Worm (Caenorhabditis elegans): ENCODE measurements around the gene nmr-2.
"Not testable (repeated sequence)": the region's sequence is repeated elsewhere in the genome, so short reads cannot be mapped to it uniquely, and the experiment has no call there.

nmr-2 gene

DNA sequence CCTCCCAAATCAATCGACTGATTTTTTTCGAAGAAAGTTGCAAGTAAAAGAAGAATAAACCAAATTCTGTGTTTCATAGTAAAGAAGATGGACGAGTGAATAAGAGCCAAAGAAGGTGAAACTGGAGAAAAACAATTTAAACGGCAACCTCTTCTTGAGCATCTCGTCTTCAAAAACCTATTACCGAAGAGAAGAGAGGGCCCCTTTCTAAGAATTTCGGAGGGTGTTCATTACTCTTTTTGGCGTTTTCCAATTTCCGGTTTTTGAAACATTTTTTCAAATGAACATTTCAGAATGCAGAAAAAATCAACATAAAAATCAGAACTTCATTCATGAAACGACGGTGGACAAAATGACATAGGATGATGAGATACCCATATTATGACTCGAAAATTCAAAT is at the start of gene nmr-2:
Gene nmr-2, minus strand, starts transcription at position 101 of the 400 bp plus-strand sequence.
- no peak for TF ChIP-seq unc-62 (GFP tag; optimal IDR thresholded peaks at IDR 0.05)

DNA sequence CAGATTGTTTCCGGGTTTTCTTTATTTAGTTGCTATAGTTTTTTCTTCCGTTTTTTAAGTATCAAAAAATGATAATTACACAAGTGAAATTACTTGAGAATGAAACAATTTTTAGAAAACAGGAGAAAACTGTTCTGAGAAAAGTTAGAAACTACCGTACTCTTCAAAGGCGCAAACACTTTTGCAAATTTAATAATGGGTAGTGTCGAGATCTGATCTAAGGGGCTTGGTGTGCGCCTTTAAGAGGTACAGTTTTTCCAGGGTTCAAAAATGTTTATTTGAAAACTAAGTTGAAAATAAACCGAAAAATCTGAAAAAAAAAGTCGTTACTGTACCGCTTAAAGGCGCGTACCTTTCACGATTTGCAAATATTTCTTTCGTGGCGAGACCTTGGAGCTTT is 49.1 kb upstream of the nmr-2 start:
- TF ChIP-seq unc-62 (GFP tag; optimal IDR thresholded peaks at IDR 0.05), result no peak

- TF ChIP-seq unc-62 (GFP tag; optimal IDR thresholded peaks at IDR 0.05), result no peak
Observed at ce11 chrV:15059534-15059933, 48.1 kb upstream of the nmr-2 start, which contains the start of the genes mcm-3 and C25D7.15. Gene mcm-3, minus strand, starts transcription at chrV:15059599. Gene C25D7.15, plus strand, starts transcription at chrV:15059808.

ce11 chrV:15058965-15059364 is 47.5 kb upstream of the nmr-2 start:
- no peak for TF ChIP-seq unc-62 (GFP tag; optimal IDR thresholded peaks at IDR 0.05)

DNA sequence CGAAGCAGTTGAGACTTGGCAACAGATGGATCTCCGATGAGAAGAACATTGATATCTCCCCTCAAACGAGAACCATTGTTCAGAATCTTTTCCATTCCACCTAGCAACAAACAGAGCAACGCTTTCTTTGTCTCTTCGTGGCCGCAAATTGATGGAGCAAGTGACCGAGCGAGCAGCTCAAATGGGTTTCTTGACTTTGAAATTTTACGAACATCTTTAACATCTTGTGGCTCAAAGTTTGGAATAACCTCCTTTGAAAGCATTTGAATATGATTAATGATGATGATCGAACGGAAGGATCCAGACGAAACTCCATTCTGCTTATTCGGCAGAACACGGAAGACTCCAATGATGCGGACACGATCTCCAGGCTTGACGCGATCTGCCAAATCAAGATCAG is 47.0 kb upstream of the nmr-2 start:
- TF ChIP-seq unc-62 (GFP tag; optimal IDR thresholded peaks at IDR 0.05), result no peak

- TF ChIP-seq unc-62 (GFP tag; optimal IDR thresholded peaks at IDR 0.05), result no peak
Observed at ce11 chrV:15057724-15058123, 46.3 kb upstream of the nmr-2 start.

DNA sequence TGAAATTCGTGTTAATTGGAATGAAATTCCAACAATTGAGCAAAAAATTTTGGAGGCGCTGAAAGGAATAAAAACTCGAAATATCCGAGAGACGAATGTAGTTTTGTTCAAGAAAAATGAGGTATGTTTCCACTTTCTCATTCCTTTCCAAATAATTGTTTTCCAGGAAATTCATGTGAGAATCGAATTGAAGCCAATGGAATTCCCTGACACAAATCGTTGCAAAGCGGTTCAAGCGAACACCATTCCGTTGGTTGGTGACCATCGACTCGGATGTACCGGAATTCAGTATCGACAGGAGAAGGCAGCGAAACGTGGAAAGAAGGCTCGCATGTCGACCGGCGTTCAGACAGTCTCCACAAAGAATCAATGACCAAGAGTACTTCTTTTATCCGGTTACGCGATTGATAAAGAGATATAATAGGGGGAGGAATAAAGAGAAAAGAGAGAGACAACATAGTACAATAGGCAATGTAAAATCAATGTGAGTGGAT is 44.9 kb upstream of the nmr-2 start:
- no peak for TF ChIP-seq unc-62 (GFP tag; optimal IDR thresholded peaks at IDR 0.05)

DNA sequence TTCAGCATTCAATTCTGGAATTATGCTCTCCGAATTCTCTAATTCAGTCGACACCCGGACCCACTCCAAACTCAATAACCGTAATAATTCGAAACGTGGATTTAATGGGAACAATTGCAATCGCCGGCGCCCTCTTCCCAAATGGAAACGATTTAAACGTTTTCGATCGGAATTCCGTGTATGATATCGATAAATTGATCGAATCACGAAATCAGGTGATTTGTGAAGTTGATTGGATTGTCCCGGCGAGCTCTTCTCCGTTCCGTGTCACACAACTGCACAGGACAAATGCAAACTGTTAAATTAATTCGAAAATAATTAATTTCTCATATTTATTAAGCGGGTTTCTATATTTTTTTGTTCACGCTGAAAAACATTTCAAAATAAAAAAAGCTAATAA is 44.4 kb upstream of the nmr-2 start, which contains the start of gene C25D7.16:
Gene C25D7.16, plus strand, starts transcription at position 301 of the 400 bp plus-strand sequence.
- no peak for TF ChIP-seq unc-62 (GFP tag; optimal IDR thresholded peaks at IDR 0.05)

DNA sequence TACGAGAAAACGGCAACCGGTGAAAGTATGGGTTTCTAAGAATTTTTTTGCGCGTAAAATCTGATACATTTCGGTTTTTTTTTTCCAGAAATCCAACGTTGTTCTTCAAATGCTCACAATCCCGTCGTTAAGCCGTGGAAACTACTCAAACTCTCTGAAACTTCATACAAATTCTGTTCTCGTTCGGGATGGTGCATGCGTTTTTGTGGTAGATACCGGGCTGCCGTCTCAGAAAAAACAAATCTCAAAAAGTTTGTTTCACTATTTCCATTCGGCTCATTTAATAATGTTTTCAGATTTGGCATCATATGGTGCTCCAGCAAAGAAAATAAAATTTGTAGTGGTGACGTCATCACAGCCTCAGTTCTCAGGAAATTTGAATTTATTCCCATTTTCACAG is 43.3 kb upstream of the nmr-2 start:
- no peak for TF ChIP-seq unc-62 (GFP tag; optimal IDR thresholded peaks at IDR 0.05)

- TF ChIP-seq unc-62 (GFP tag; optimal IDR thresholded peaks at IDR 0.05), result no peak
Observed at ce11 chrV:15052368-15052767, 40.9 kb upstream of the nmr-2 start, which contains the start of the genes fbxa-82 and C25D7.5. Gene fbxa-82, minus strand, starts transcription at chrV:15052530. Gene C25D7.5, plus strand, starts transcription at chrV:15052650.

- no peak for TF ChIP-seq unc-62 (GFP tag; optimal IDR thresholded peaks at IDR 0.05)
Observed at ce11 chrV:15051720-15052119, 40.3 kb upstream of the nmr-2 start.

- no peak for TF ChIP-seq unc-62 (GFP tag; optimal IDR thresholded peaks at IDR 0.05)
Observed at ce11 chrV:15048107-15048506, 36.6 kb upstream of the nmr-2 start, which contains the start of gene sdc-3. Gene sdc-3, minus strand, starts transcription at chrV:15048207.

ce11 chrV:15036769-15037168 is 25.3 kb upstream of the nmr-2 start, which contains the start of gene melo-3:
Gene melo-3, minus strand, starts transcription at chrV:15036869.
- TF ChIP-seq unc-62 (GFP tag; optimal IDR thresholded peaks at IDR 0.05), result not testable (repeated sequence)

ce11 chrV:15031373-15031772 is 19.9 kb upstream of the nmr-2 start, which contains the start of gene cng-1:
Gene cng-1, minus strand, starts transcription at chrV:15031473.
- TF ChIP-seq unc-62 (GFP tag; optimal IDR thresholded peaks at IDR 0.05), result not testable (repeated sequence)

- TF ChIP-seq unc-62 (GFP tag; optimal IDR thresholded peaks at IDR 0.05), result no peak
Observed at ce11 chrV:15028896-15029519, 17.5 kb upstream of the nmr-2 start, which contains the start of gene F14H8.8. Gene F14H8.8, plus strand, starts transcription at chrV:15029469.

DNA sequence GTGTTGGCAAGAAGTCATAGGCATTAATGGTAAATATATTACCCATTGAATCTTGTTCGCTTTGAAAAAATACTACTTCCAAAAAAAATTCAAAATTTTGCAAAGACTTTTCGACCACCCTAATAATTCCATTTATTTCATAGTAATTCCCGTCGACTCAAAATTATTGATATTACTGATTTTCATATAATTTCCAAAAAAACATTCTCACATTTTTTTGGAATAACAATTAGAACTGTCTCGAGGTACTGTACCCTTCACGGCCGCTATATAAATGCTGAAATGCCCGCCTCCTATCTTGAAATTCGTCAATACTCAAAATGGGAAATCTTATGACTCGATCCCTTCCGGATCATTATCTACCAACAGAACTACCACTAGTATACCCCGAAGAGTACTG is 12.1 kb upstream of the nmr-2 start, which contains the start of gene F14H8.4:
Gene F14H8.4, plus strand, starts transcription at position 301 of the 400 bp plus-strand sequence.
- TF ChIP-seq unc-62 (GFP tag; optimal IDR thresholded peaks at IDR 0.05), result no peak

- TF ChIP-seq unc-62 (GFP tag; optimal IDR thresholded peaks at IDR 0.05), result no peak
Observed at ce11 chrV:15020732-15021131, 9.3 kb upstream of the nmr-2 start, which contains the start of gene F14H8.5. Gene F14H8.5, plus strand, starts transcription at chrV:15021032.
